Fruit fly (Drosophila melanogaster) Kc167 (cell line): Measurements from ENCODE around the gene CG7857.

Experiments used
- Sin3A ChIP-seq: fragments of >200 bp; optimal IDR thresholded peaks from 2 replicates; lab custom pipeline; 2018; ENCODE audit warnings: missing external identifiers
- h ChIP-seq: fragments of >200 bp; optimal IDR thresholded peaks from 3 replicates; lab custom pipeline; 2018; ENCODE audit warnings: missing external identifiers
- insv ChIP-seq: fragments of >200 bp; optimal IDR thresholded peaks from 3 replicates; lab custom pipeline; 2018; ENCODE audit warnings: missing external identifiers
- psq ChIP-seq: fragments of >200 bp; optimal IDR thresholded peaks from 2 replicates; lab custom pipeline; 2017; ENCODE audit warnings: missing external identifiers
- ttk ChIP-seq: sonication (Bioruptor generic); optimal IDR thresholded peaks from 2 replicates; lab custom pipeline; 2017; ENCODE audit warnings: missing external identifiers

DNA sequence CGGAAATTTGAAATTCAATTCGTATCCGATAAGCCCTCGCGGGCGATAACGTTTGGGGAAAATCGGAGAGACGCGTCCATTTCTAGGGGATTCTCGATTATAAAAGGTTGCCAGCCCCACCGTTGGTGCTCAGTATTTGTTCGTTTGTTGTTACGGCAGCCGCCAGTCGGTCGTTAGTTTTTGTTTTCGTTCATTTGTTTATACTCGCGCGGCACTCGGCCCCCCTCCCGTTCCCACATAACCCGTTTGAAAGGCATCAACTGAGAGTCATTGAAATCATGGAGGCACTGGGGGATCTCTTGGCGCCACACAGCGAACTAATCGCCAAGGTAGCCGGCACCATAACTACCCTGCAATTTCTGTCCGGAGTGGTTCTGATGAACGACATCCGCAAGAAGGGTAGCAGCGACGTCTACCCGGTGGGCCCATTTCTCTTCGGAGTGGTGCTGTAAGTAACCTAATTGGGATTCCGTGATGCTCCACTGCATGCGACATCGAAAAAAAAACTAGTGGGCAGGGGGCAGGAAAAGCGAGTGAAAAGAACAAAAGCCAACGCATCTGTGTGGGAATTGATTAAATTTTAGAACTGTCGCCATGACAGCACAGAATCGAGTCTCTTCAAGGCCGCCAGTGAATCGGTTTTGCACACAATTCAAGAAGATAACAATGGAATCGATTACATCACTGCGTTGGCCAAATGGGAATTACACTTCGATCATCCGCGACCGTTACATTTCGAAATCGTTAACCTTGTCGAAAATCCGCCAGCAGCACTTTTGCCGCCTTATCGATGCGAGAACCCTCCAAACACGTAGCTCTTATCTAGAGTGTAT lies 3.7 kb downstream of the CG7857 start, which contains the start of gene CG7272:
- TF ChIP-seq psq (lab: Kevin White, UChicago): no peak
- TF ChIP-seq Sin3A (lab: Kevin White, UChicago): no peak
- no peak for TF ChIP-seq insv (lab: Kevin White, UChicago)
- TF ChIP-seq ttk (lab: Kevin White, UChicago): no peak
- no peak for TF ChIP-seq h (lab: Kevin White, UChicago)
